Worm (Caenorhabditis elegans) whole organism, L1 larva: ENCODE data around the gene nhr-87.

Experiments used
- ama-1 ChIP-seq: fragments of 150-350 bp; optimal IDR thresholded peaks from 2 replicates; lab custom pipeline; 2014
- fos-1 ChIP-seq: fragments of 150-350 bp; optimal IDR thresholded peaks from 2 replicates; lab custom pipeline; 2014; ENCODE audit warnings: missing biosample characterization, missing genetic modification characterization
- jun-1 ChIP-seq: fragments of 150-350 bp; optimal IDR thresholded peaks from 2 replicates; lab custom pipeline; 2014; ENCODE audit warnings: missing biosample characterization, missing genetic modification reagents, missing genetic modification characterization
- lin-15B ChIP-seq: fragments of 150-350 bp; sonication (generic microtip); optimal IDR thresholded peaks from 3 replicates; lab custom pipeline; 2014; ENCODE audit warnings: missing biosample characterization, missing genetic modification characterization
- mef-2 ChIP-seq: fragments of 150-350 bp; optimal IDR thresholded peaks from 2 replicates; lab custom pipeline; 2014; ENCODE audit warnings: missing biosample characterization, missing genetic modification characterization
- mep-1 ChIP-seq: fragments of 150-350 bp; optimal IDR thresholded peaks from 2 replicates; lab custom pipeline; 2014; ENCODE audit warnings: missing biosample characterization, missing genetic modification characterization
- nhr-237 ChIP-seq: fragments of 150-350 bp; optimal IDR thresholded peaks from 2 replicates; lab custom pipeline; 2014; ENCODE audit warnings: missing biosample characterization, missing genetic modification characterization
- nhr-85 ChIP-seq: sonication (generic microtip); peaks from one replicate; lab custom pipeline; 2016; ENCODE audit warnings: missing genetic modification characterization, inconsistent platforms, missing compliant biosample characterization
- pag-3 ChIP-seq: sonication (generic microtip); optimal IDR thresholded peaks from 2 replicates; lab custom pipeline; 2017; ENCODE audit warnings: missing genetic modification characterization, mild to moderate bottlenecking, missing compliant biosample characterization, antibody characterized with exemption, borderline replicate concordance; ENCODE audit not compliant: insufficient read depth
- pax-3 ChIP-seq: fragments of 200-800 bp; sonication (Bioruptor generic); optimal IDR thresholded peaks from 2 replicates; lab custom pipeline; 2018; ENCODE audit warnings: mild to moderate bottlenecking, missing genetic modification characterization, moderate library complexity, missing compliant biosample characterization
- pqm-1 ChIP-seq: sonication (generic microtip); optimal IDR thresholded peaks from 3 replicates; lab custom pipeline; 2017; ENCODE audit warnings: missing biosample characterization, missing genetic modification characterization
- skn-1 ChIP-seq: fragments of 150-350 bp; optimal IDR thresholded peaks from 2 replicates; lab custom pipeline; 2014; ENCODE audit warnings: missing biosample characterization, missing genetic modification characterization
- vab-15 ChIP-seq: sonication (generic microtip); optimal IDR thresholded peaks from 2 replicates; lab custom pipeline; 2017; ENCODE audit warnings: missing genotype, mild to moderate bottlenecking, missing genetic modification characterization, missing compliant biosample characterization
- ztf-11 ChIP-seq, 2 experiments: sonication (generic microtip); optimal IDR thresholded peaks; 2 replicates each; lab custom pipeline; 2016 to 2017; ENCODE audit warnings: missing genetic modification characterization in 2 of 2, missing biosample characterization in 1 of 2, missing compliant biosample characterization in 1 of 2

DNA sequence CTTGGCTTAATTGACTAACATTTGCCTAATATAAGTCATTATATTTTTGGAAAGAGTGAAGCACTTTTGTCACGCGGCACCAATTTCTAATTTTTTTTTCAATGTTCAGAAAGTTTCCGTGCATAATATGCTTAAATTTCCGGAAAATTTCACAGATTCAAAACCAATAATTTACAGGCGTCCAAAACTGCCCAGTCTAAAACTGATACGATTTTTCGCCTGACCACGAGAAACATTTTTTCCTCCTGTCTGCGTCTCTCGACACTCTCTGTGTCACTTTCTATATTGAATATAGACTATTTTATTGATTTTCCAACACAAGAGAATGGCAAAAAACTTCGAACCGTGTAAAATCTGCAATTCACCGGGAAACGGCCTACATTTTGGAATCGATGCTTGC, 10.2 kb upstream of the nhr-87 start, which contains the start of gene nhr-122:
- no peak for TF ChIP-seq lin-15B (tag; lab: Kevin White, UChicago)
- TF ChIP-seq mep-1 (tag; lab: Kevin White, UChicago) = no peak
- TF ChIP-seq pqm-1 (tag; lab: Kevin White, UChicago) = no peak
- no peak for TF ChIP-seq mef-2 (tag; lab: Kevin White, UChicago)
- TF ChIP-seq jun-1 (tag; lab: Kevin White, UChicago) = no peak
- no peak for TF ChIP-seq vab-15
- no peak for TF ChIP-seq ama-1 (lab: Kevin White, UChicago)
- no peak for TF ChIP-seq nhr-237 (tag; lab: Kevin White, UChicago)
- no peak for TF ChIP-seq ztf-11 (tag; optimal IDR thresholded peaks at IDR 0.05; lab: Kevin White, UChicago)
- no peak for TF ChIP-seq nhr-85 (tag; lab: Kevin White, UChicago)
- no peak for TF ChIP-seq skn-1
- no peak for TF ChIP-seq pag-3 (tag; lab: Kevin White, UChicago)
- no peak for TF ChIP-seq fos-1 (tag; lab: Kevin White, UChicago)
- TF ChIP-seq pax-3 = no peak
